In the genomic region with DNA sequence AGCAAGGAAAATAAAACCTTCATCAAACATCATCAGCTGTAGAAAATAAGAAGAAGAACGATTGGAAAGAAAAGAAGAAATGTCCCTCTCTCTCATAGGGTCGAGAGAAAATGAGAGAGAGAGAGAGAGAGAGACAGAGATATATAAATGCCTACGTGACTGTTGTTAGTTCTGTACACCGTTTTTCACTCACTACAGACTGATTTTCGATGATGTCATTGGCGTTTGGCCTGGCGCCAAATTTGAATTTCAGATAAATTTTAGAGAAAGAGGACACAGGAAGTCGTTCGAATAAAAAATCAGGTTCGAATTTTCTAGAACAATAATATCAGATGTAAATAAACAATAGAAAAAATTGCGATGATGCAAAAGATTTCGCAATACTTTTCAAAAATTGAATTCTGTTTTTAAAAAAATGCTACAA, we compare ENCODE assay signal across 5 worm cellular contexts.
TF ChIP-seq lines count a peak whose summit lies in the region.

No protein-coding gene starts in this region.

TF ChIP-seq in whole organism, L1 larva, 84 proteins besides CTCF, POLR2A, EP300 and RAD21 (continued from another document and continues in another):
- peak; percentile 93 for TF ChIP-seq aha-1 (tag; optimal IDR thresholded peaks at IDR 0.05; lab: Kevin White, UChicago)
- TF ChIP-seq snu-23 (GFP tag; optimal IDR thresholded peaks at IDR 0.05; lab: Kevin White, UChicago), result peak; percentile 79
- peak; percentile 31 for TF ChIP-seq rnt-1 (tag; optimal IDR thresholded peaks at IDR 0.05; lab: Kevin White, UChicago)
- peak; percentile 21 for TF ChIP-seq ztf-4 (tag; optimal IDR thresholded peaks at IDR 0.05; lab: Kevin White, UChicago)
- no peak for TF ChIP-seq nhr-84 (tag; optimal IDR thresholded peaks at IDR 0.05; lab: Kevin White, UChicago)
- TF ChIP-seq nhr-47 (tag; optimal IDR thresholded peaks at IDR 0.05; lab: Kevin White, UChicago), result peak; percentile 34
- TF ChIP-seq elt-3 (tag; optimal IDR thresholded peaks at IDR 0.05; lab: Kevin White, UChicago), result peak in 2 of 6 experiments; percentile 81 to 82
- TF ChIP-seq lir-3 (tag; optimal IDR thresholded peaks at IDR 0.05; lab: Kevin White, UChicago; ENCODE audit: poor library complexity), result no peak
- no peak for TF ChIP-seq tlp-1 (tag; optimal IDR thresholded peaks at IDR 0.05; lab: Kevin White, UChicago)
- TF ChIP-seq ama-1 (optimal IDR thresholded peaks at IDR 0.05; lab: Kevin White, UChicago), result no peak
- TF ChIP-seq tbx-2 (tag; optimal IDR thresholded peaks at IDR 0.05; lab: Kevin White, UChicago), result peak; percentile 45
- TF ChIP-seq zag-1 (tag; optimal IDR thresholded peaks at IDR 0.05; lab: Kevin White, UChicago), result no peak
- peak; percentile 47 for TF ChIP-seq lin-13 (GFP tag; optimal IDR thresholded peaks at IDR 0.05; lab: Kevin White, UChicago)
- TF ChIP-seq irx-1 (tag; optimal IDR thresholded peaks at IDR 0.05; lab: Kevin White, UChicago), result peak; percentile 26
- TF ChIP-seq lin-15B (tag; optimal IDR thresholded peaks at IDR 0.05; lab: Kevin White, UChicago), result peak; percentile 72
- TF ChIP-seq nhr-71 (tag; optimal IDR thresholded peaks at IDR 0.05; lab: Kevin White, UChicago), result peak; percentile 79
- TF ChIP-seq nhr-20 (tag; optimal IDR thresholded peaks at IDR 0.05; lab: Kevin White, UChicago), result peak; percentile 84
- peak; percentile 48; the same call in 1 of the 2 replicates for TF ChIP-seq grh-1 (GFP tag; IDR thresholded peaks at IDR 0.05; lab: Robert Waterston, UW)
- no peak for TF ChIP-seq C04F5.9 (tag; optimal IDR thresholded peaks at IDR 0.05; lab: Kevin White, UChicago)
- peak; percentile 62 for TF ChIP-seq nhr-90 (tag; optimal IDR thresholded peaks at IDR 0.05; lab: Kevin White, UChicago; ENCODE audit: poor library complexity)
- no peak for TF ChIP-seq unc-62 (GFP tag; optimal IDR thresholded peaks at IDR 0.05; lab: Kevin White, UChicago)
- peak; percentile 30 to 70 for TF ChIP-seq efl-1 (optimal IDR thresholded peaks at IDR 0.05; lab: Kevin White, UChicago)
- peak; percentile 74 to 98 for TF ChIP-seq efl-1 (GFP tag; optimal IDR thresholded peaks at IDR 0.05 in 1 of 2; lab: Kevin White, UChicago)
- no peak for TF ChIP-seq ceh-88 (GFP tag; IDR thresholded peaks at IDR 0.05; lab: Robert Waterston, UW)
- peak; percentile 51 for TF ChIP-seq nhr-77 (tag; optimal IDR thresholded peaks at IDR 0.05; lab: Kevin White, UChicago)

TF ChIP-seq in whole organism, L2 larva, 48 proteins besides CTCF, POLR2A, EP300 and RAD21 (continued from another document and continues in another):
- TF ChIP-seq ZK546.5 (tag; optimal IDR thresholded peaks at IDR 0.05; lab: Kevin White, UChicago), result no peak
- no peak for TF ChIP-seq nhr-77 (tag; optimal IDR thresholded peaks at IDR 0.05; lab: Kevin White, UChicago)
- peak; percentile 45 for TF ChIP-seq egl-27 (tag; optimal IDR thresholded peaks at IDR 0.05; lab: Kevin White, UChicago)
- TF ChIP-seq alr-1 (tag; optimal IDR thresholded peaks at IDR 0.05; lab: Kevin White, UChicago), result no peak
- no peak for TF ChIP-seq nhr-23 (tag; optimal IDR thresholded peaks at IDR 0.05; lab: Kevin White, UChicago)
- no peak for TF ChIP-seq lin-39 (tag; optimal IDR thresholded peaks at IDR 0.05; lab: Kevin White, UChicago)
- no peak for TF ChIP-seq ama-1 (optimal IDR thresholded peaks at IDR 0.05; lab: Kevin White, UChicago)
- peak; percentile 61 for TF ChIP-seq fos-1 (tag; optimal IDR thresholded peaks at IDR 0.05; lab: Kevin White, UChicago)
- TF ChIP-seq nhr-10 (tag; optimal IDR thresholded peaks at IDR 0.05; lab: Kevin White, UChicago), result no peak
- TF ChIP-seq ceh-16 (tag; optimal IDR thresholded peaks at IDR 0.05; lab: Kevin White, UChicago), result no peak
- no peak for TF ChIP-seq peb-1 (tag; optimal IDR thresholded peaks at IDR 0.05; lab: Kevin White, UChicago)
- TF ChIP-seq skn-1 (tag; optimal IDR thresholded peaks at IDR 0.05; lab: Kevin White, UChicago), result peak; percentile 92
- TF ChIP-seq mbf-1 (tag; optimal IDR thresholded peaks at IDR 0.05; lab: Kevin White, UChicago), result no peak
- TF ChIP-seq nhr-21 (tag; optimal IDR thresholded peaks at IDR 0.05; lab: Kevin White, UChicago), result peak; percentile 72
- TF ChIP-seq ztf-11 (tag; optimal IDR thresholded peaks at IDR 0.05; lab: Kevin White, UChicago), result no peak
- no peak for TF ChIP-seq Y55F3AM.14 (GFP tag; optimal IDR thresholded peaks at IDR 0.05; lab: Kevin White, UChicago)
- TF ChIP-seq sma-9 (GFP tag; optimal IDR thresholded peaks at IDR 0.05; lab: Kevin White, UChicago), result peak; percentile 91
- no peak for TF ChIP-seq sma-9 (tag; optimal IDR thresholded peaks at IDR 0.05; lab: Kevin White, UChicago)
- no peak for TF ChIP-seq mab-5 (tag; optimal IDR thresholded peaks at IDR 0.05; lab: Kevin White, UChicago)
- peak; percentile 53 for TF ChIP-seq blmp-1 (tag; optimal IDR thresholded peaks at IDR 0.05; lab: Kevin White, UChicago; ENCODE audit: insufficient read depth)
- no peak for TF ChIP-seq unc-39 (tag; optimal IDR thresholded peaks at IDR 0.05; lab: Kevin White, UChicago)
- no peak for TF ChIP-seq nhr-237 (tag; optimal IDR thresholded peaks at IDR 0.05; lab: Kevin White, UChicago)
- no peak for TF ChIP-seq elt-3 (tag; optimal IDR thresholded peaks at IDR 0.05; lab: Kevin White, UChicago)
- no peak for TF ChIP-seq mdl-1 (tag; optimal IDR thresholded peaks at IDR 0.05; lab: Kevin White, UChicago)
- no peak for TF ChIP-seq nhr-11 (tag; optimal IDR thresholded peaks at IDR 0.05; lab: Kevin White, UChicago)
- TF ChIP-seq nhr-12 (tag; optimal IDR thresholded peaks at IDR 0.05; lab: Kevin White, UChicago), result no peak
- TF ChIP-seq lin-11 (tag; optimal IDR thresholded peaks at IDR 0.05; lab: Kevin White, UChicago), result no peak
- no peak for TF ChIP-seq aly-2 (tag; optimal IDR thresholded peaks at IDR 0.05; lab: Kevin White, UChicago)

TF ChIP-seq in whole organism, L3 larva, 47 proteins besides CTCF, POLR2A, EP300 and RAD21 (continued from another document):
- TF ChIP-seq unc-62 (GFP tag; optimal IDR thresholded peaks at IDR 0.05; lab: Kevin White, UChicago) (no peak), ceh-9 (tag; optimal IDR thresholded peaks at IDR 0.05; lab: Kevin White, UChicago) (no peak), elt-2 (tag; optimal IDR thresholded peaks at IDR 0.05; lab: Kevin White, UChicago) (peak; percentile 51), ceh-16 (tag; optimal IDR thresholded peaks at IDR 0.05; lab: Kevin White, UChicago) (no peak), nhr-25 (tag; optimal IDR thresholded peaks at IDR 0.05; lab: Kevin White, UChicago) (peak; percentile 84), fkh-10 (GFP tag; optimal IDR thresholded peaks at IDR 0.05; lab: Kevin White, UChicago) (no peak), nhr-12 (tag; optimal IDR thresholded peaks at IDR 0.05; lab: Kevin White, UChicago) (no peak), R02D3.7 (tag; optimal IDR thresholded peaks at IDR 0.05; lab: Kevin White, UChicago) (peak; percentile 49), pha-4 (tag; optimal IDR thresholded peaks at IDR 0.05; lab: Kevin White, UChicago) (peak; percentile 24), unc-39 (tag; optimal IDR thresholded peaks at IDR 0.05; lab: Kevin White, UChicago) (no peak), aly-2 (tag; optimal IDR thresholded peaks at IDR 0.05; lab: Kevin White, UChicago) (no peak), nhr-23 (tag; optimal IDR thresholded peaks at IDR 0.05; lab: Kevin White, UChicago) (peak; percentile 87), nfya-1 (tag; optimal IDR thresholded peaks at IDR 0.05; lab: Kevin White, UChicago; ENCODE audit: insufficient read depth) (peak; percentile 46), fos-1 (tag; optimal IDR thresholded peaks at IDR 0.05; lab: Kevin White, UChicago) (no peak), nhr-43 (tag; optimal IDR thresholded peaks at IDR 0.05; lab: Kevin White, UChicago; ENCODE audit: poor library complexity, severe bottlenecking) (peak; percentile 87), lin-15B (tag; optimal IDR thresholded peaks at IDR 0.05; lab: Kevin White, UChicago) (peak; percentile 94)
TF ChIP-seq in whole organism, L3 larva: peak in this region for 13.

TF ChIP-seq in whole organism, L4 larva, 104 proteins besides CTCF, POLR2A, EP300 and RAD21 (continued from another document and continues in another):
- TF ChIP-seq zfp-2 (tag; optimal IDR thresholded peaks at IDR 0.05; lab: Kevin White, UChicago) (no peak), rbr-2 (tag; optimal IDR thresholded peaks at IDR 0.05; lab: Kevin White, UChicago) (peak; percentile 29), dmd-6 (GFP tag; IDR thresholded peaks at IDR 0.05; lab: Robert Waterston, UW) (peak; percentile 79), mxl-3 (GFP tag; optimal IDR thresholded peaks at IDR 0.05; lab: Kevin White, UChicago) (peak; percentile 46), egl-43 (GFP tag; IDR thresholded peaks at IDR 0.05; lab: Robert Waterston, UW) (no peak), nhr-102 (tag; optimal IDR thresholded peaks at IDR 0.05; lab: Kevin White, UChicago) (peak; percentile 4), fkh-10 (GFP tag; optimal IDR thresholded peaks at IDR 0.05; lab: Kevin White, UChicago) (no peak), fos-1 (tag; optimal IDR thresholded peaks at IDR 0.05; lab: Kevin White, UChicago) (no peak), saeg-2 (GFP tag; IDR thresholded peaks at IDR 0.05; lab: Robert Waterston, UW) (no peak), lin-38 (GFP tag; IDR thresholded peaks at IDR 0.05; lab: Robert Waterston, UW) (0 out of 2 replicates have a peak, but pooled peaks have one; percentile 25), egl-27 (tag; optimal IDR thresholded peaks at IDR 0.05; lab: Kevin White, UChicago) (no peak), jun-1 (tag; optimal IDR thresholded peaks at IDR 0.05; lab: Kevin White, UChicago) (no peak), F49E8.2 (tag; optimal IDR thresholded peaks at IDR 0.05; lab: Kevin White, UChicago; ENCODE audit: borderline replicate concordance) (no peak), php-3 (GFP tag; IDR thresholded peaks at IDR 0.05; lab: Robert Waterston, UW) (no peak), nhr-48 (tag; optimal IDR thresholded peaks at IDR 0.05; lab: Kevin White, UChicago) (peak; percentile 73), dve-1 (tag; optimal IDR thresholded peaks at IDR 0.05; lab: Kevin White, UChicago; ENCODE audit: insufficient read depth) (peak; percentile 81), hif-1 (tag; optimal IDR thresholded peaks at IDR 0.05; lab: Kevin White, UChicago) (peak; percentile 88 to 100), ceh-62 (tag; optimal IDR thresholded peaks at IDR 0.05; lab: Kevin White, UChicago) (no peak), lsy-2 (tag; optimal IDR thresholded peaks at IDR 0.05; lab: Kevin White, UChicago) (peak in 1 of 2 experiments; percentile 59), mdl-1 (tag; optimal IDR thresholded peaks at IDR 0.05; lab: Kevin White, UChicago) (peak in 1 of 2 experiments; percentile 81), nhr-11 (tag; optimal IDR thresholded peaks at IDR 0.05; lab: Kevin White, UChicago) (peak; percentile 63), spr-1 (tag; optimal IDR thresholded peaks at IDR 0.05; lab: Kevin White, UChicago) (peak; percentile 38), T20F7.1 (GFP tag; optimal IDR thresholded peaks at IDR 0.05; lab: Kevin White, UChicago) (peak; percentile 53), Y75B8A.6 (GFP tag; IDR thresholded peaks at IDR 0.05; lab: Robert Waterston, UW) (peak; percentile 43; the same call in 1 of the 2 replicates), tra-1 (GFP tag; IDR thresholded peaks at IDR 0.05; lab: Robert Waterston, UW) (peak; percentile 63; the same call in 1 of the 2 replicates), nhr-25 (tag; optimal IDR thresholded peaks at IDR 0.05; lab: Kevin White, UChicago; ENCODE audit: borderline replicate concordance, insufficient read depth) (no peak), ctbp-1 (GFP tag; IDR thresholded peaks at IDR 0.05; lab: Robert Waterston, UW) (no peak), vab-7 (GFP tag; IDR thresholded peaks at IDR 0.05; lab: Robert Waterston, UW) (no peak), mdt-29 (GFP tag; IDR thresholded peaks at IDR 0.05; lab: Robert Waterston, UW) (peak; percentile 22; the same call in 1 of the 2 replicates), snpc-4 (tag; optimal IDR thresholded peaks at IDR 0.05; lab: Kevin White, UChicago) (no peak), aha-1 (tag; lab: Kevin White, UChicago) (peak; percentile 100), lin-1 (GFP tag; IDR thresholded peaks at IDR 0.05; lab: Robert Waterston, UW) (no peak), lin-13 (GFP tag; optimal IDR thresholded peaks at IDR 0.05; lab: Kevin White, UChicago) (peak; percentile 95)

TF ChIP-seq in whole organism, young adult, 124 proteins besides CTCF, POLR2A, EP300 and RAD21 (continued from another document):
- TF ChIP-seq lsy-27 (tag; optimal IDR thresholded peaks at IDR 0.05; lab: Kevin White, UChicago; ENCODE audit: borderline replicate concordance, insufficient read depth), result no peak
- peak; percentile 85 for TF ChIP-seq cebp-1 (GFP tag; IDR thresholded peaks at IDR 0.05; lab: Robert Waterston, UW)
- peak; percentile 94 for TF ChIP-seq cebp-1 (tag; optimal IDR thresholded peaks at IDR 0.05; lab: Kevin White, UChicago)
- TF ChIP-seq lin-40 (tag; optimal IDR thresholded peaks at IDR 0.05; lab: Kevin White, UChicago), result peak; percentile 66
- no peak for TF ChIP-seq egl-18 (GFP tag; IDR thresholded peaks at IDR 0.05; lab: Robert Waterston, UW)
